Worm (Caenorhabditis elegans) whole organism, late embryonic: Measurements from ENCODE around the gene fbxa-160.
"Not testable (repeated sequence)": the region's sequence is repeated elsewhere in the genome, so short reads cannot be mapped to it uniquely, and the experiment has no call there.

Experiments
- C08G9.2 ChIP-seq: sonication (generic microtip); optimal IDR thresholded peaks from 2 replicates; lab custom pipeline; 2016; ENCODE audit warnings: mild to moderate bottlenecking, missing genetic modification characterization, moderate library complexity, missing compliant biosample characterization
- C38D4.7 ChIP-seq: fragments of 200-800 bp; sonication (Bioruptor generic); optimal IDR thresholded peaks from 2 replicates; lab custom pipeline; 2018; ENCODE audit warnings: mild to moderate bottlenecking, missing genetic modification characterization, moderate library complexity, missing compliant biosample characterization
- K02D7.2 ChIP-seq: sonication (generic microtip); optimal IDR thresholded peaks from 2 replicates; lab custom pipeline; 2017; ENCODE audit warnings: mild to moderate bottlenecking, missing genetic modification characterization, missing compliant biosample characterization
- K09A11.1 ChIP-seq: sonication (generic microtip); optimal IDR thresholded peaks from 2 replicates; lab custom pipeline; 2017; ENCODE audit warnings: antibody characterized with exemption, mild to moderate bottlenecking, missing genetic modification characterization, missing compliant biosample characterization; ENCODE audit not compliant: insufficient read depth
- T23F11.4 ChIP-seq: fragments of 200-800 bp; sonication (Bioruptor generic); optimal IDR thresholded peaks from 2 replicates; lab custom pipeline; 2018; ENCODE audit warnings: mild to moderate bottlenecking, missing genetic modification characterization, missing compliant biosample characterization
- ama-1 ChIP-seq: fragments of 150-350 bp; optimal IDR thresholded peaks from 2 replicates; lab custom pipeline; 2014
- ceh-19 ChIP-seq: fragments of 200-800 bp; sonication (Bioruptor generic); optimal IDR thresholded peaks from 2 replicates; lab custom pipeline; 2018; ENCODE audit warnings: mild to moderate bottlenecking, missing genetic modification characterization, missing compliant biosample characterization
- ceh-2 ChIP-seq: sonication (generic microtip); optimal IDR thresholded peaks from 2 replicates; lab custom pipeline; 2016; ENCODE audit warnings: missing genotype, missing genetic modification characterization, missing compliant biosample characterization
- ceh-22 ChIP-seq: sonication (generic microtip); optimal IDR thresholded peaks from 2 replicates; lab custom pipeline; 2017; ENCODE audit warnings: missing biosample characterization, missing genetic modification characterization
- ceh-30 ChIP-seq: fragments of 150-350 bp; optimal IDR thresholded peaks from 2 replicates; lab custom pipeline; 2014; ENCODE audit warnings: missing biosample characterization, missing genetic modification characterization
- ceh-31 ChIP-seq: sonication (generic microtip); optimal IDR thresholded peaks from 2 replicates; lab custom pipeline; 2016; ENCODE audit warnings: missing genetic modification characterization, missing compliant biosample characterization
- ceh-45 ChIP-seq: fragments of 200-800 bp; sonication (Bioruptor generic); IDR thresholded peaks from 2 replicates; pipeline ENCODE4 v1.3.6; 2022; ENCODE audit warnings: missing genetic modification reagents, missing genetic modification characterization, missing compliant biosample characterization
- ceh-6 ChIP-seq: fragments of 200-800 bp; sonication (Bioruptor generic); optimal IDR thresholded peaks from 2 replicates; lab custom pipeline; 2018; ENCODE audit warnings: mild to moderate bottlenecking, missing genetic modification characterization, missing compliant biosample characterization
- ceh-9 ChIP-seq: sonication (generic microtip); optimal IDR thresholded peaks from 2 replicates; lab custom pipeline; 2016; ENCODE audit warnings: mild to moderate bottlenecking, missing genetic modification characterization, inconsistent platforms, missing compliant biosample characterization
- che-1 ChIP-seq: sonication (generic microtip); optimal IDR thresholded peaks from 2 replicates; lab custom pipeline; 2016; ENCODE audit warnings: mild to moderate bottlenecking, missing genetic modification characterization, missing compliant biosample characterization
- elt-2 ChIP-seq: sonication (generic microtip); optimal IDR thresholded peaks from 2 replicates; lab custom pipeline; 2016; ENCODE audit warnings: missing genetic modification reagents, missing genetic modification characterization, missing compliant biosample characterization
- elt-4 ChIP-seq: sonication (generic microtip); optimal IDR thresholded peaks from 2 replicates; lab custom pipeline; 2016; ENCODE audit warnings: missing genetic modification characterization, missing compliant biosample characterization
- ets-4 ChIP-seq: sonication (generic microtip); optimal IDR thresholded peaks from 2 replicates; lab custom pipeline; 2016; ENCODE audit warnings: missing genetic modification characterization, missing compliant biosample characterization
- eyg-1 ChIP-seq: sonication (generic microtip); optimal IDR thresholded peaks from 2 replicates; lab custom pipeline; 2016; ENCODE audit warnings: missing genotype, missing genetic modification characterization, missing compliant biosample characterization
- gmeb-2 ChIP-seq: sonication (generic microtip); optimal IDR thresholded peaks from 2 replicates; lab custom pipeline; 2016; ENCODE audit warnings: missing genetic modification characterization, inconsistent platforms, missing compliant biosample characterization
- hlh-15 ChIP-seq: sonication (generic microtip); optimal IDR thresholded peaks from 2 replicates; lab custom pipeline; 2016; ENCODE audit warnings: missing genetic modification characterization, missing compliant biosample characterization
- lin-11 ChIP-seq: fragments of 200-800 bp; sonication (Bioruptor generic); optimal IDR thresholded peaks from 2 replicates; lab custom pipeline; 2018; ENCODE audit warnings: mild to moderate bottlenecking, missing genetic modification characterization, missing compliant biosample characterization
- mec-3 ChIP-seq: sonication (generic microtip); optimal IDR thresholded peaks from 2 replicates; lab custom pipeline; 2016; ENCODE audit warnings: borderline replicate concordance, missing genetic modification characterization, missing compliant biosample characterization
- nhr-11 ChIP-seq: fragments of 150-350 bp; optimal IDR thresholded peaks from 2 replicates; lab custom pipeline; 2014; ENCODE audit warnings: missing biosample characterization, missing genetic modification characterization
- npax-4 ChIP-seq: sonication (generic microtip); optimal IDR thresholded peaks from 2 replicates; lab custom pipeline; 2016; ENCODE audit warnings: missing genetic modification characterization, missing compliant biosample characterization
- pax-1 ChIP-seq: fragments of 150-350 bp; optimal IDR thresholded peaks from 2 replicates; lab custom pipeline; 2014; ENCODE audit warnings: missing biosample characterization, missing genetic modification characterization
- pha-2 ChIP-seq: sonication (generic microtip); optimal IDR thresholded peaks from 2 replicates; lab custom pipeline; 2017; ENCODE audit warnings: mild to moderate bottlenecking, missing genetic modification characterization, missing compliant biosample characterization
- pha-4 ChIP-seq: fragments of 150-350 bp; optimal IDR thresholded peaks from 2 replicates; lab custom pipeline; 2018; ENCODE audit warnings: missing biosample characterization, missing genetic modification reagents, missing genetic modification characterization
- pros-1 ChIP-seq: fragments of 150-350 bp; optimal IDR thresholded peaks from 2 replicates; lab custom pipeline; 2014; ENCODE audit warnings: missing biosample characterization, missing genetic modification reagents, missing genetic modification characterization
- rnt-1 ChIP-seq: sonication (generic microtip); optimal IDR thresholded peaks from 2 replicates; lab custom pipeline; 2016; ENCODE audit warnings: missing genetic modification characterization, missing compliant biosample characterization
- sdc-2 ChIP-seq: sonication (generic microtip); optimal IDR thresholded peaks from 2 replicates; lab custom pipeline; 2016; ENCODE audit warnings: missing genotype, missing genetic modification characterization, missing compliant biosample characterization
- tbx-7 ChIP-seq: sonication (generic microtip); optimal IDR thresholded peaks from 2 replicates; lab custom pipeline; 2016; ENCODE audit warnings: missing genotype, missing genetic modification characterization, missing compliant biosample characterization
- ttx-3 ChIP-seq: sonication (generic microtip); optimal IDR thresholded peaks from 2 replicates; lab custom pipeline; 2016; ENCODE audit warnings: missing genetic modification reagents, missing genetic modification characterization, missing compliant biosample characterization
- unc-3 ChIP-seq, 2 experiments: fragments of 200-800 bp in 1 of 2; sonication (Bioruptor generic) in 1 of 2; sonication (generic microtip) in 1 of 2; conservative IDR thresholded peaks in 1 of 2; optimal IDR thresholded peaks in 1 of 2; 2 replicates each; pipeline versions ENCODE4 v1.3.6 to Lab custom; 2016 to 2022; ENCODE audit warnings: missing compliant biosample characterization in 2 of 2, missing genetic modification characterization in 2 of 2, missing genetic modification reagents in 1 of 2
- unc-42 ChIP-seq: sonication (generic microtip); optimal IDR thresholded peaks from 2 replicates; lab custom pipeline; 2016; ENCODE audit warnings: missing genotype, missing genetic modification characterization, missing compliant biosample characterization
- unc-55 ChIP-seq: sonication (generic microtip); optimal IDR thresholded peaks from 2 replicates; lab custom pipeline; 2017; ENCODE audit warnings: missing biosample characterization, missing genetic modification reagents, missing genetic modification characterization
- zip-5 ChIP-seq: sonication (generic microtip); optimal IDR thresholded peaks from 2 replicates; lab custom pipeline; 2016; ENCODE audit warnings: missing genetic modification characterization, missing compliant biosample characterization
- ztf-16 ChIP-seq: sonication (generic microtip); optimal IDR thresholded peaks from 2 replicates; lab custom pipeline; 2017; ENCODE audit warnings: missing genetic modification characterization, missing compliant biosample characterization

Gene fbxa-160

DNA sequence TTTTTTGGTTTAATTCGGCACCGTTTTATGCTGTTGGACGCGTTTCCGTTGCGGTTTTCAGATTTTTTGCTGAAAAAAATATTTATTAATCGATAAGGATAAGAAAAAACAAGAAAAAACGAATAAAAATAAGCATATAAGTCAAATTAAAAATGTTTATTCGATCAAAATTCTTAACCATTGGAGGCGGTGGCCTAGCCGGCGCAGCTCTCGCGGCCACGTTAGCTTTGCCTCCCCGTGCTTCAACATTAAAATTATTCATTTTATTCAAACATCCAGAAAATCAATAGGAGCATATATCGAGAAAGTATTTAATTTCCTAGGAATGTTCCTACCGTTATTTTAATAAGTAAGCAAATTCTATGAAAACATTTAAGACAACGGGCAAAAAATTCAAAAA, 38.4 kb upstream of the fbxa-160 start, which contains the start of gene ZC204.14:
Gene ZC204.14, minus strand, starts transcription at position 69 of the 400 bp plus-strand sequence.
- TF ChIP-seq pha-2 (no peak), hlh-15 (no peak), pax-1 (tag; lab: Kevin White, UChicago) (no peak), elt-4 (tag; lab: Kevin White, UChicago) (no peak), tbx-7 (tag; lab: Kevin White, UChicago) (no peak), ceh-19 (no peak), eyg-1 (tag; lab: Kevin White, UChicago) (no peak), sdc-2 (tag; lab: Kevin White, UChicago) (no peak), ceh-9 (tag; lab: Kevin White, UChicago) (no peak), ceh-31 (tag; lab: Kevin White, UChicago) (no peak), ceh-45 (GFP tag; lab: Robert Waterston, UW) (no peak), ttx-3 (tag; lab: Kevin White, UChicago) (no peak)

- TF ChIP-seq npax-4 (tag; lab: Kevin White, UChicago); ceh-45 (GFP tag; lab: Robert Waterston, UW); gmeb-2 (tag; lab: Kevin White, UChicago): not testable (repeated sequence)
Observed at ce11 chrII:1660888-1661287, 36.4 kb upstream of the fbxa-160 start, which contains the start of gene ZC204.13. Gene ZC204.13, minus strand, starts transcription at chrII:1660988.

ce11 chrII:1659729-1660128, 35.3 kb upstream of the fbxa-160 start:
- peak; percentile 16 for TF ChIP-seq elt-2 (tag; lab: Kevin White, UChicago)

DNA sequence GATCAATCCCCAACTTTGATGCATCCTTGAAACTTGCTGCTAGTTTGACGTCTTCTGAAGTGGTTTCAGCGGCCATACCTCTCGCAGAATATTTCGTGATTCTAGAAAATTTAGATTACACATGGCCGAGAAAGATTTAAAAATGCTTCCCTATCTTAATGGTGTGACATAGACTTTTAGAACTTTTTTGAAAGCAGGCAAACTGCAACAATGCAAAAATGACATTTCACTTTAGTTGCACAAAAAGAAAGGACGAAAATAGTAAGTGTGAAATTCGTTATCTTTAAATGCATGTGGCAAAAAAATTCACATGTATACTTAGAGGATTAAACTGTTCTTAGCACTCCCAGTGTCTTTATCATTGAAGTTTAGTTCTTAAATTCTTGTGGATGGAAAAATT, 32.7 kb upstream of the fbxa-160 start, which contains the start of gene ZC204.12:
Gene ZC204.12, minus strand, starts transcription at position 101 of the 400 bp plus-strand sequence.
- no peak for TF ChIP-seq T23F11.4
- no peak for TF ChIP-seq ceh-30
- TF ChIP-seq ceh-45 (GFP tag; lab: Robert Waterston, UW): no peak
- no peak for TF ChIP-seq elt-4 (tag; lab: Kevin White, UChicago)
- TF ChIP-seq unc-42 (tag; lab: Kevin White, UChicago): no peak
- TF ChIP-seq ama-1 (lab: Kevin White, UChicago): no peak
- TF ChIP-seq K02D7.2 (tag; lab: Kevin White, UChicago): no peak
- no peak for TF ChIP-seq gmeb-2 (tag; lab: Kevin White, UChicago)
- TF ChIP-seq elt-2 (tag; lab: Kevin White, UChicago): no peak
- no peak for TF ChIP-seq hlh-15
- TF ChIP-seq ceh-2: no peak
- TF ChIP-seq ets-4 (tag; lab: Kevin White, UChicago): no peak
- no peak for TF ChIP-seq nhr-11 (tag; lab: Kevin White, UChicago)
- TF ChIP-seq unc-3 (GFP tag; conservative IDR thresholded peaks at IDR 0.05; lab: Robert Waterston, UW): no peak
- TF ChIP-seq unc-3 (tag; optimal IDR thresholded peaks at IDR 0.05; lab: Kevin White, UChicago): no peak

DNA sequence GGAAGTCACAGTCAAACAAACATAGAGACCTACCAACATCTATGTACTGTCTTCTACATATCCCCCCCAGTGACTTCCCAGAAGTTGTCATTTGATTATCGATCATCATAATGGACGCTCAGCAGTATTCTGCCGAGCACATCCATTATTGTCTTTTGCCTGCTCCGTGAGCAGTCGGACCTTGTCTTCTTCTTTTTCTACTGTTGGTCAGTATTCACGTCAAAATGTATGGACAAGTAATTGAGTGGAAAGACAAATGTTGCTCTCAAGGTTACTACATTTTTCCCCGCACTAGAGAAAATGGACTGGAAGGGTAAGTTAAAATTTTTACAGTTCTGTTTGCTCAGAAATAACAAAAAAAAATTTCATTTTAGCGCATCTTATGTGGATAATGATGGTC, 30.4 kb upstream of the fbxa-160 start, which contains the start of gene btb-12:
Gene btb-12, plus strand, starts transcription at position 301 of the 400 bp plus-strand sequence.
- no peak for TF ChIP-seq sdc-2 (tag; lab: Kevin White, UChicago)
- no peak for TF ChIP-seq ceh-6
- no peak for TF ChIP-seq mec-3 (tag; lab: Kevin White, UChicago)
- no peak for TF ChIP-seq unc-55
- no peak for TF ChIP-seq gmeb-2 (tag; lab: Kevin White, UChicago)
- TF ChIP-seq ceh-31 (tag; lab: Kevin White, UChicago): no peak
- no peak for TF ChIP-seq lin-11
- TF ChIP-seq ets-4 (tag; lab: Kevin White, UChicago): no peak
- TF ChIP-seq, all 69 proteins: peak for 0

ce11 chrII:1653397-1653796, 28.9 kb upstream of the fbxa-160 start, which contains the start of gene fbxb-15:
Gene fbxb-15, minus strand, starts transcription at chrII:1653497.
- TF ChIP-seq C08G9.2 (tag; lab: Kevin White, UChicago) (no peak), T23F11.4 (no peak), C38D4.7 (GFP tag; lab: Kevin White, UChicago) (no peak), ama-1 (lab: Kevin White, UChicago) (no peak), elt-2 (tag; lab: Kevin White, UChicago) (no peak), ztf-16 (tag; lab: Kevin White, UChicago) (no peak), pha-4 (tag; lab: Kevin White, UChicago) (no peak), rnt-1 (tag; lab: Kevin White, UChicago) (no peak), pros-1 (tag; lab: Kevin White, UChicago) (no peak), zip-5 (tag; lab: Kevin White, UChicago) (no peak), lin-11 (no peak), che-1 (tag; lab: Kevin White, UChicago) (no peak), unc-55 (no peak), eyg-1 (tag; lab: Kevin White, UChicago) (no peak), ceh-22 (no peak), K09A11.1 (tag; lab: Kevin White, UChicago) (no peak), pax-1 (tag; lab: Kevin White, UChicago) (no peak)
